Fruit fly (Drosophila melanogaster): ENCODE measurements around the gene CG8003.

The CG8003 gene

dm6 chr3L:10677816-10678215 lies 16.5 kb downstream of the CG8003 start:
- TF ChIP-seq tna (GFP tag; IDR thresholded peaks at IDR 0.05; ENCODE audit: partially characterized antibody) (no peak), CG3407 (GFP tag; optimal IDR thresholded peaks at IDR 0.05) (no peak), CG1024 (GFP tag; IDR thresholded peaks at IDR 0.05) (no peak), zfh2 (GFP tag; optimal IDR thresholded peaks at IDR 0.05) (no peak), jing (GFP tag; optimal IDR thresholded peaks at IDR 0.05) (no peak), ab (GFP tag; optimal IDR thresholded peaks at IDR 0.05) (no peak), toy (GFP tag; IDR thresholded peaks at IDR 0.05) (no peak), tgo (GFP tag; IDR thresholded peaks at IDR 0.05) (no peak), stc (GFP tag; IDR thresholded peaks at IDR 0.05) (no peak), CG32767 (GFP tag; IDR thresholded peaks at IDR 0.05) (no peak), Bdp1 (GFP tag; optimal IDR thresholded peaks at IDR 0.05) (no peak), fru (optimal IDR thresholded peaks at IDR 0.05) (no peak), Trl (optimal IDR thresholded peaks at IDR 0.05) (peak in 1 of 2 experiments; percentile 4), Trl (GFP tag; optimal IDR thresholded peaks at IDR 0.05) (no peak), phol (tag; optimal IDR thresholded peaks at IDR 0.05) (no peak), gro (GFP tag; optimal IDR thresholded peaks at IDR 0.05) (no peak), CG8281 (tag; optimal IDR thresholded peaks at IDR 0.05) (no peak), CG13894 (tag; optimal IDR thresholded peaks at IDR 0.05) (peak; percentile 4), Gsc (GFP tag; IDR thresholded peaks at IDR 0.05) (no peak), Sry-β (GFP tag; optimal IDR thresholded peaks at IDR 0.05) (no peak), bcd (GFP tag; optimal IDR thresholded peaks at IDR 0.05) (no peak), Six4 (GFP tag; optimal IDR thresholded peaks at IDR 0.05) (no peak), zen2 (GFP tag; IDR thresholded peaks at IDR 0.05; ENCODE audit: partially characterized antibody) (no peak), Hsf (GFP tag; optimal IDR thresholded peaks at IDR 0.05) (no peak), Fer1 (GFP tag; optimal IDR thresholded peaks at IDR 0.05) (no peak), CG5953 (GFP tag; IDR thresholded peaks at IDR 0.05) (no peak), Mad (GFP tag; optimal IDR thresholded peaks at IDR 0.05) (no peak), CG4404 (GFP tag; IDR thresholded peaks at IDR 0.05) (no peak), croc (GFP tag; conservative IDR thresholded peaks at IDR 0.05) (no peak), Vsx1 (GFP tag; optimal IDR thresholded peaks at IDR 0.05) (no peak), CG11398 (GFP tag; optimal IDR thresholded peaks at IDR 0.05) (no peak), pum (GFP tag; optimal IDR thresholded peaks at IDR 0.05) (no peak), gce (GFP tag; IDR thresholded peaks at IDR 0.05) (no peak), wdn (GFP tag; IDR thresholded peaks at IDR 0.05) (no peak), scrt (GFP tag; optimal IDR thresholded peaks at IDR 0.05) (no peak), CG6683 (GFP tag; optimal IDR thresholded peaks at IDR 0.05) (no peak), Fer2 (tag; optimal IDR thresholded peaks at IDR 0.05) (no peak), CG30403 (GFP tag; optimal IDR thresholded peaks at IDR 0.05) (no peak), psq (GFP tag; optimal IDR thresholded peaks at IDR 0.05) (peak; percentile 9), CG7357 (GFP tag; IDR thresholded peaks at IDR 0.05) (no peak), cwo (GFP tag; optimal IDR thresholded peaks at IDR 0.05) (peak; percentile 42), bigmax (GFP tag; optimal IDR thresholded peaks at IDR 0.05) (no peak), CG15696 (tag; optimal IDR thresholded peaks at IDR 0.05) (no peak), gem (tag; optimal IDR thresholded peaks at IDR 0.05) (no peak), exex (tag; optimal IDR thresholded peaks at IDR 0.05) (peak; percentile 5), CG14860 (GFP tag; IDR thresholded peaks at IDR 0.05; ENCODE audit: partially characterized antibody) (no peak), HHEX (GFP tag; optimal IDR thresholded peaks at IDR 0.05) (no peak), maf-S (GFP tag; optimal IDR thresholded peaks at IDR 0.05) (no peak), bsh (GFP tag; optimal IDR thresholded peaks at IDR 0.05) (no peak), p53 (GFP tag; optimal IDR thresholded peaks at IDR 0.05) (no peak), CG10565 (GFP tag; optimal IDR thresholded peaks at IDR 0.05) (no peak), chinmo (GFP tag; IDR thresholded peaks at IDR 0.05; ENCODE audit: partially characterized antibody) (peak; percentile 81; the same call in 1 of the 4 replicates), CG34376 (GFP tag; optimal IDR thresholded peaks at IDR 0.05) (no peak)

Measured in whole organism, embryonic.